Fruit fly (Drosophila melanogaster): ENCODE measurements around the gene Jon99Cii.

Gene Jon99Cii

DNA sequence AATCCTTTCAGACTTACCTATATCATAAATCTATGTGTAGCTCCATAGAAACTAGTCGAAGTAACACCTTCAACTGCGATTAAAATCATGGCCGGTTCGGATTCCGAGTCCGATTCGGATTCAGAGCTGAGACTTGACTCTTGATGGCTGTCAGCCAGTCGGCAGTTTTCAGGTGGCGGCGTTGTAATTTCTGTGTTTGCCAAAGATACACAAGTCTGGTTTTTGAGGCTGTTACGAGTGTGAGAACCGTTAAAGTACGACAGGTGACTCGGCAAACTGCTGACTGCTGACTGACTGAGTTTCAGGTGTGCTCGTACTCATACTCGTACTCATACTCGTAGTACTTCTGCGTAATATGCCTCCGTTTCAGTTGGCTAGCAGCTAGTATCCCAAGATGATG, 33.2 kb downstream of the Jon99Cii start:
- TF ChIP-seq dimm (GFP tag; IDR thresholded peaks at IDR 0.05), result no peak
- no peak for TF ChIP-seq CG10147 (GFP tag; optimal IDR thresholded peaks at IDR 0.05)
- TF ChIP-seq ind (GFP tag; optimal IDR thresholded peaks at IDR 0.05), result no peak
- TF ChIP-seq chm (GFP tag; IDR thresholded peaks at IDR 0.05), result no peak
- peak; percentile 48 for TF ChIP-seq CG2120 (GFP tag; optimal IDR thresholded peaks at IDR 0.05)
- peak; percentile 15; the same call in 1 of the 3 replicates for TF ChIP-seq C15 (GFP tag; IDR thresholded peaks at IDR 0.05)
- TF ChIP-seq gsb-n (tag; optimal IDR thresholded peaks at IDR 0.05), result no peak
- peak; percentile 6 for TF ChIP-seq CG1647 (GFP tag; optimal IDR thresholded peaks at IDR 0.05)
- no peak for TF ChIP-seq CG1603 (tag; optimal IDR thresholded peaks at IDR 0.05)
- peak; percentile 59 for TF ChIP-seq CG12071 (GFP tag; optimal IDR thresholded peaks at IDR 0.05)
- TF ChIP-seq sd (tag; optimal IDR thresholded peaks at IDR 0.05), result peak; percentile 9
- peak in 1 of 2 experiments; percentile 20 for TF ChIP-seq Pdp1 (GFP tag; optimal IDR thresholded peaks at IDR 0.05)
- peak; percentile 32 for TF ChIP-seq CrebB (tag; optimal IDR thresholded peaks at IDR 0.05)
- TF ChIP-seq trem (tag; optimal IDR thresholded peaks at IDR 0.05), result no peak
- no peak for TF ChIP-seq CG3995 (GFP tag; optimal IDR thresholded peaks at IDR 0.05)
- no peak for TF ChIP-seq YL-1 (GFP tag; optimal IDR thresholded peaks at IDR 0.05)
- no peak for TF ChIP-seq Ada2b (GFP tag; IDR thresholded peaks at IDR 0.05)
- TF ChIP-seq CG7556 (GFP tag; optimal IDR thresholded peaks at IDR 0.05), result peak; percentile 18
- no peak for TF ChIP-seq jigr1 (GFP tag; IDR thresholded peaks at IDR 0.05)
- TF ChIP-seq tup (GFP tag; optimal IDR thresholded peaks at IDR 0.05), result no peak
- 0 out of 3 replicates have a peak, but pooled peaks have one; percentile 12 for TF ChIP-seq so (GFP tag; IDR thresholded peaks at IDR 0.05)
- no peak for TF ChIP-seq CG16813 (GFP tag; IDR thresholded peaks at IDR 0.05; ENCODE audit: partially characterized antibody)
- no peak for TF ChIP-seq CG3726 (GFP tag; IDR thresholded peaks at IDR 0.05)
- no peak for TF ChIP-seq CG13775 (GFP tag; optimal IDR thresholded peaks at IDR 0.05)
- peak; percentile 11 for TF ChIP-seq cwo (GFP tag; optimal IDR thresholded peaks at IDR 0.05)
- TF ChIP-seq fd102C (GFP tag; optimal IDR thresholded peaks at IDR 0.05), result no peak
- no peak for TF ChIP-seq gfzf (GFP tag; optimal IDR thresholded peaks at IDR 0.05)
- TF ChIP-seq nom (GFP tag; optimal IDR thresholded peaks at IDR 0.05), result no peak
- no peak for TF ChIP-seq Dek (tag; optimal IDR thresholded peaks at IDR 0.05)
- TF ChIP-seq CG4854 (GFP tag; optimal IDR thresholded peaks at IDR 0.05), result no peak
- TF ChIP-seq Drgx (GFP tag; IDR thresholded peaks at IDR 0.05), result no peak
- TF ChIP-seq Aef1 (GFP tag; IDR thresholded peaks at IDR 0.05), result no peak
- TF ChIP-seq otp (GFP tag; IDR thresholded peaks at IDR 0.05), result 0 out of 3 replicates have a peak, but pooled peaks have one; percentile 27
- no peak for TF ChIP-seq CG3163 (GFP tag; optimal IDR thresholded peaks at IDR 0.05)
- no peak for TF ChIP-seq CG11560 (tag; IDR thresholded peaks at IDR 0.05)
- no peak for TF ChIP-seq HLH4C (GFP tag; IDR thresholded peaks at IDR 0.05; ENCODE audit: partially characterized antibody)
- no peak for TF ChIP-seq NC2β (GFP tag; optimal IDR thresholded peaks at IDR 0.05)
- no peak for TF ChIP-seq pnt (GFP tag; optimal IDR thresholded peaks at IDR 0.05)
- TF ChIP-seq Dbx (GFP tag; IDR thresholded peaks at IDR 0.05), result no peak
- no peak for TF ChIP-seq CG18011 (GFP tag; optimal IDR thresholded peaks at IDR 0.05)
- no peak for TF ChIP-seq ash1 (GFP tag; optimal IDR thresholded peaks at IDR 0.05)
- peak; percentile 53 for TF ChIP-seq Fer1 (GFP tag; optimal IDR thresholded peaks at IDR 0.05)
- peak; percentile 53 for TF ChIP-seq PHDP (tag; optimal IDR thresholded peaks at IDR 0.05)
- no peak for TF ChIP-seq tgo (GFP tag; IDR thresholded peaks at IDR 0.05)
- peak; percentile 56 for TF ChIP-seq CG3281 (GFP tag; optimal IDR thresholded peaks at IDR 0.05)
- peak; percentile 18 for TF ChIP-seq CG2116 (GFP tag; optimal IDR thresholded peaks at IDR 0.05)
- TF ChIP-seq bowl (GFP tag; IDR thresholded peaks at IDR 0.05), result no peak
- no peak for TF ChIP-seq NfI (GFP tag; optimal IDR thresholded peaks at IDR 0.05)
- no peak for TF ChIP-seq chn (GFP tag; optimal IDR thresholded peaks at IDR 0.05)
- no peak for TF ChIP-seq CG1602 (GFP tag; optimal IDR thresholded peaks at IDR 0.05)
- TF ChIP-seq croc (GFP tag; conservative IDR thresholded peaks at IDR 0.05), result no peak
